Worm (Caenorhabditis elegans) whole organism, L1 larva: ENCODE results near the gene pho-10.

Experiments
- C34B4.2 ChIP-seq: sonication (generic microtip); optimal IDR thresholded peaks from 2 replicates; lab custom pipeline; 2017; ENCODE audit warnings: mild to moderate bottlenecking, missing genetic modification characterization, missing compliant biosample characterization
- Y116A8C.19 ChIP-seq: sonication (generic microtip); optimal IDR thresholded peaks from 2 replicates; lab custom pipeline; 2016; ENCODE audit warnings: missing compliant biosample characterization, missing genetic modification characterization, borderline replicate concordance
- alr-1 ChIP-seq: fragments of 200-800 bp; sonication (Bioruptor generic); optimal IDR thresholded peaks from 2 replicates; lab custom pipeline; 2018; ENCODE audit warnings: borderline replicate concordance, mild to moderate bottlenecking, missing genetic modification characterization, missing compliant biosample characterization
- blmp-1 ChIP-seq: fragments of 150-350 bp; optimal IDR thresholded peaks from 2 replicates; lab custom pipeline; 2014; ENCODE audit warnings: missing biosample characterization, missing genetic modification characterization
- ceh-63 ChIP-seq: fragments of 200-800 bp; sonication (Bioruptor generic); optimal IDR thresholded peaks from 2 replicates; lab custom pipeline; 2018; ENCODE audit warnings: mild to moderate bottlenecking, missing genetic modification characterization, missing compliant biosample characterization
- ceh-8 ChIP-seq: fragments of 200-800 bp; sonication (Bioruptor generic); optimal IDR thresholded peaks from 2 replicates; lab custom pipeline; 2018; ENCODE audit warnings: mild to moderate bottlenecking, missing genetic modification characterization, moderate library complexity, missing compliant biosample characterization
- ceh-82 ChIP-seq, 3 experiments: fragments of 150-350 bp in 1 of 3; sonication (generic microtip) in 2 of 3; optimal IDR thresholded peaks; 2 replicates each; lab custom pipeline; 2014 to 2017; ENCODE audit warnings: missing biosample characterization in 3 of 3, missing genetic modification characterization in 3 of 3
- dpl-1 ChIP-seq, 3 experiments: fragments of 150-350 bp in 2 of 3; sonication (generic microtip) in 1 of 3; optimal IDR thresholded peaks; 2 replicates each; lab custom pipeline; 2014 to 2017; ENCODE audit warnings: missing biosample characterization in 3 of 3, missing genetic modification characterization in 3 of 3, missing genetic modification reagents in 3 of 3
- efl-1 ChIP-seq, 4 experiments: fragments of 150-350 bp; optimal IDR thresholded peaks in 3 of 4; peaks in 1 of 4; 1 replicate in 1 of 4; 2 replicates in 3 of 4; lab custom pipeline; 2014; ENCODE audit warnings: missing biosample characterization in 2 of 4, missing genetic modification characterization in 2 of 4, missing genetic modification reagents in 2 of 4
- fkh-8 ChIP-seq: sonication (generic microtip); optimal IDR thresholded peaks from 2 replicates; lab custom pipeline; 2016; ENCODE audit warnings: mild to moderate bottlenecking, missing genetic modification characterization, missing compliant biosample characterization
- grh-1 ChIP-seq: fragments of 200-800 bp; sonication (Bioruptor generic); IDR thresholded peaks from 2 replicates; pipeline ENCODE4 v1.3.6; 2022; ENCODE audit warnings: missing genetic modification reagents, missing genetic modification characterization, missing compliant biosample characterization
- lin-13 ChIP-seq: fragments of 150-350 bp; optimal IDR thresholded peaks from 2 replicates; lab custom pipeline; 2014; ENCODE audit warnings: missing biosample characterization, missing genetic modification reagents, missing genetic modification characterization
- lin-35 ChIP-seq, 2 experiments: fragments of 150-350 bp; optimal IDR thresholded peaks; 2 replicates each; lab custom pipeline; 2014; ENCODE audit warnings: missing biosample characterization in 2 of 2, missing genetic modification characterization in 2 of 2, missing genetic modification reagents in 2 of 2
- lin-39 ChIP-seq: fragments of 150-350 bp; optimal IDR thresholded peaks from 2 replicates; lab custom pipeline; 2014; ENCODE audit warnings: missing biosample characterization, missing genetic modification reagents, missing genetic modification characterization
- lsy-2 ChIP-seq, 2 experiments: fragments of 150-350 bp; optimal IDR thresholded peaks; 2 replicates each; lab custom pipeline; 2014; ENCODE audit warnings: missing biosample characterization in 2 of 2, missing genetic modification characterization in 2 of 2
- mdl-1 ChIP-seq, 2 experiments: fragments of 150-350 bp; optimal IDR thresholded peaks; 2 replicates each; lab custom pipeline; 2014 to 2017; ENCODE audit warnings: missing biosample characterization in 2 of 2, missing genetic modification characterization in 2 of 2, inconsistent platforms in 1 of 2
- mep-1 ChIP-seq: fragments of 150-350 bp; optimal IDR thresholded peaks from 2 replicates; lab custom pipeline; 2014; ENCODE audit warnings: missing biosample characterization, missing genetic modification characterization
- nhr-11 ChIP-seq: fragments of 150-350 bp; optimal IDR thresholded peaks from 2 replicates; lab custom pipeline; 2014; ENCODE audit warnings: missing biosample characterization, missing genetic modification characterization
- nhr-20 ChIP-seq: sonication (generic microtip); optimal IDR thresholded peaks from 2 replicates; lab custom pipeline; 2016; ENCODE audit warnings: mild to moderate bottlenecking, missing genetic modification characterization, missing compliant biosample characterization
- nhr-237 ChIP-seq: fragments of 150-350 bp; optimal IDR thresholded peaks from 2 replicates; lab custom pipeline; 2014; ENCODE audit warnings: missing biosample characterization, missing genetic modification characterization
- nhr-47 ChIP-seq: sonication (generic microtip); optimal IDR thresholded peaks from 2 replicates; lab custom pipeline; 2016; ENCODE audit warnings: mild to moderate bottlenecking, missing genetic modification characterization, moderate library complexity, missing compliant biosample characterization
- nhr-71 ChIP-seq: sonication (generic microtip); optimal IDR thresholded peaks from 2 replicates; lab custom pipeline; 2016; ENCODE audit warnings: mild to moderate bottlenecking, missing genetic modification characterization, moderate library complexity, missing compliant biosample characterization
- nhr-84 ChIP-seq: sonication (generic microtip); optimal IDR thresholded peaks from 2 replicates; lab custom pipeline; 2017; ENCODE audit warnings: missing biosample characterization, missing genetic modification characterization
- pag-3 ChIP-seq: sonication (generic microtip); optimal IDR thresholded peaks from 2 replicates; lab custom pipeline; 2017; ENCODE audit warnings: missing genetic modification characterization, mild to moderate bottlenecking, missing compliant biosample characterization, antibody characterized with exemption, borderline replicate concordance; ENCODE audit not compliant: insufficient read depth
- pax-3 ChIP-seq: fragments of 200-800 bp; sonication (Bioruptor generic); optimal IDR thresholded peaks from 2 replicates; lab custom pipeline; 2018; ENCODE audit warnings: mild to moderate bottlenecking, missing genetic modification characterization, moderate library complexity, missing compliant biosample characterization
- snpc-4 ChIP-seq: fragments of 150-350 bp; optimal IDR thresholded peaks from 2 replicates; lab custom pipeline; 2014; ENCODE audit warnings: missing biosample characterization, missing genetic modification characterization
- swsn-7 ChIP-seq: sonication (generic microtip); optimal IDR thresholded peaks from 2 replicates; lab custom pipeline; 2016; ENCODE audit warnings: missing genetic modification characterization, missing compliant biosample characterization
- tlp-1 ChIP-seq: fragments of 150-350 bp; optimal IDR thresholded peaks from 2 replicates; lab custom pipeline; 2014; ENCODE audit warnings: missing biosample characterization, missing genetic modification characterization
- xbp-1 ChIP-seq: sonication (generic microtip); optimal IDR thresholded peaks from 2 replicates; lab custom pipeline; 2016; ENCODE audit warnings: missing genetic modification characterization, missing compliant biosample characterization
- zag-1 ChIP-seq: fragments of 150-350 bp; optimal IDR thresholded peaks from 2 replicates; lab custom pipeline; 2014; ENCODE audit warnings: missing biosample characterization, missing genetic modification characterization
- zip-4 ChIP-seq: fragments of 200-800 bp; sonication (Bioruptor generic); optimal IDR thresholded peaks from 2 replicates; lab custom pipeline; 2018; ENCODE audit warnings: mild to moderate bottlenecking, missing genetic modification characterization, moderate library complexity, missing compliant biosample characterization
- ztf-4 ChIP-seq: fragments of 150-350 bp; optimal IDR thresholded peaks from 2 replicates; lab custom pipeline; 2014; ENCODE audit warnings: missing biosample characterization, missing genetic modification characterization

pho-10 gene

DNA sequence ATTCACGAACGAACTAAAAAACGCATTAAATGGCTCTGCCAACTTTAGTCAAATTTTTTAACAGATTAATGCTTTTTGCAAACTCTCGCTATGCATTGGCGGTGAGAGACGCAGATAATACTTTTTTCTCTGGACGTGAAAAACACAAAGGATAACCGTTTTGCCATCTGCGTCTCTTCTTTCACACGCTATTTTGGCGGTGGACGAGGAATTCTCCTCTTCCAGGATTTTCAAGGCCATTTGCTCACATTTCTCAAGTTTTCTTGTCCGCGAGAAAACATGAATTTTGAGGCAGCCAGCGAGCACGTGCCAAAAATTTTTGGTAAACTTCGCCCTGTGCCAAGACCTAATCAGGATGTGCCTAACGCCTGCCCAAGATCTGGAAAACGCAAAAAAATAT lies 10.6 kb upstream of the pho-10 start (continued):
- TF ChIP-seq fkh-8 (peak; percentile 57), ceh-82 (tag; optimal IDR thresholded peaks at IDR 0.05; lab: Kevin White, UChicago) (peak in 1 of 3 experiments; percentile 18), nhr-20 (tag; lab: Kevin White, UChicago) (peak; percentile 46), xbp-1 (tag; lab: Kevin White, UChicago) (peak; percentile 36), pag-3 (tag; lab: Kevin White, UChicago) (no peak), nhr-237 (no peak), dpl-1 (GFP tag; optimal IDR thresholded peaks at IDR 0.05; lab: Kevin White, UChicago) (peak; percentile 25 to 45 (median 37)), snpc-4 (tag; lab: Kevin White, UChicago) (no peak), pax-3 (tag; lab: Kevin White, UChicago) (peak; percentile 41), zip-4 (GFP tag; lab: Kevin White, UChicago) (no peak), nhr-71 (peak; percentile 82)
- TF ChIP-seq, all 84 proteins: peak for 34

- TF ChIP-seq tlp-1 (tag; lab: Kevin White, UChicago) (no peak), ceh-8 (no peak), ceh-63 (no peak), lsy-2 (tag; optimal IDR thresholded peaks at IDR 0.05; lab: Kevin White, UChicago) (no peak), efl-1 (optimal IDR thresholded peaks at IDR 0.05; lab: Kevin White, UChicago) (no peak), efl-1 (GFP tag; optimal IDR thresholded peaks at IDR 0.05 in 1 of 2; lab: Kevin White, UChicago) (no peak), nhr-11 (tag; lab: Kevin White, UChicago) (no peak), xbp-1 (tag; lab: Kevin White, UChicago) (no peak), swsn-7 (no peak), ztf-4 (tag; lab: Kevin White, UChicago) (no peak), lin-13 (no peak), alr-1 (tag; lab: Kevin White, UChicago) (no peak), ceh-82 (tag; optimal IDR thresholded peaks at IDR 0.05; lab: Kevin White, UChicago) (no peak)
- TF ChIP-seq, all 84 proteins: peak for 0
These were observed 8.1 kb upstream of the pho-10 start for ce11 chrII:9928470-9928869.

DNA sequence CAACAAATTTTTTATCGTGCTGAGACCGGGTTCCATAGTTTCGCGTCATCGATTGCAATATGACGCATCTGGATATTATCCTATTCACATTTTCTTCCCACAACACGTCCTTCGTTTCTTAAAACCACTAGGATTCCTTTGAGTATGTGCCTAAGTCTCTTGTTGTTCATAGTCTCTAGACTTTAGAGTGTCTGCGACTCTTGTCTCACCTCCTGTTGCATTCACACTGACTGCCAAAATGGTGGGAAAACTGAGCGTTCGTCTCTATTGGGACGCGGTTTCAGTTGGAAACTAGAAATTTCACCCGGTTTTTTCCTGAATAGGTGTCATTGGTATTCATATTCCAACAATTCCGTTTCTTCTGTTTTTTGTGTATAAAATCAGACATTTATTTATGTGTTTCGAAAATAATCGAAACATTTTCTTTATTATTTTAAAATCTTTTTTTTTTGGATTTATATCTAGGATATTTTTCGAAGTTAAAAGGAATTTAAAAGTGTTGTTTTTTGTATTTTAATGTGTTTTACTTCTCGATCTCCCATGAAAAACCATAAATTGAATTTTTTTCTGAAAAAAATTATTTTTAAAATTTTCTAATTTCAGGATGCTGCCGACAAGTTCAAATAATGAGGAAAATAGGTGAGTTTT lies 1.4 kb upstream of the pho-10 start, which contains the start of gene C05C10.2:
TSS of gene C05C10.2 (plus strand) at position 598 of the 648 bp plus-strand sequence.
- TF ChIP-seq lin-35 (GFP tag; optimal IDR thresholded peaks at IDR 0.05; lab: Kevin White, UChicago) (peak in 1 of 2 experiments; percentile 11), blmp-1 (tag; lab: Kevin White, UChicago) (peak; percentile 28), pax-3 (tag; lab: Kevin White, UChicago) (no peak), mep-1 (tag; lab: Kevin White, UChicago) (peak; percentile 5), alr-1 (tag; lab: Kevin White, UChicago) (no peak), Y116A8C.19 (tag; lab: Kevin White, UChicago) (no peak), efl-1 (optimal IDR thresholded peaks at IDR 0.05; lab: Kevin White, UChicago) (peak in 1 of 2 experiments; percentile 44), efl-1 (GFP tag; optimal IDR thresholded peaks at IDR 0.05 in 1 of 2; lab: Kevin White, UChicago) (peak in 1 of 2 experiments; percentile 27)

- TF ChIP-seq efl-1 (optimal IDR thresholded peaks at IDR 0.05; lab: Kevin White, UChicago) (no peak), efl-1 (GFP tag; optimal IDR thresholded peaks at IDR 0.05 in 1 of 2; lab: Kevin White, UChicago) (peak in 1 of 2 experiments; percentile 32), mdl-1 (tag; optimal IDR thresholded peaks at IDR 0.05; lab: Kevin White, UChicago) (no peak)
These were observed 2.5 kb downstream of the pho-10 start, which contains the start of gene C05C10.8 for ce11 chrII:9917904-9918303. Gene C05C10.8, minus strand, starts transcription at chrII:9918004.

ce11 chrII:9916177-9916576 lies 4.2 kb downstream of the pho-10 start, which contains the start of gene F26C11.4:
Gene F26C11.4, minus strand, starts transcription at chrII:9916277.
- TF ChIP-seq zag-1 (tag; lab: Kevin White, UChicago) (no peak), ceh-63 (no peak), nhr-47 (tag; lab: Kevin White, UChicago) (no peak), C34B4.2 (tag; lab: Kevin White, UChicago) (no peak), lin-39 (tag; lab: Kevin White, UChicago) (no peak), zip-4 (GFP tag; lab: Kevin White, UChicago) (no peak), grh-1 (GFP tag; lab: Robert Waterston, UW) (no peak), efl-1 (optimal IDR thresholded peaks at IDR 0.05; lab: Kevin White, UChicago) (no peak), efl-1 (GFP tag; optimal IDR thresholded peaks at IDR 0.05 in 1 of 2; lab: Kevin White, UChicago) (no peak), nhr-84 (no peak)
